Worm (Caenorhabditis elegans) whole organism, young adult: Measurements from ENCODE around the gene sel-9.
"Not testable (repeated sequence)": the region's sequence is repeated elsewhere in the genome, so short reads cannot be mapped to it uniquely, and the experiment has no call there.

Source experiments
- ekl-4 ChIP-seq: fragments of 200-800 bp; sonication (Bioruptor generic); IDR thresholded peaks from 2 replicates; pipeline ENCODE4 v1.3.6; 2022; ENCODE audit warnings: missing genetic modification reagents, missing genetic modification characterization, missing compliant biosample characterization
- ztf-3 ChIP-seq: fragments of 200-800 bp; sonication (Bioruptor generic); optimal IDR thresholded peaks from 2 replicates; lab custom pipeline; 2018; ENCODE audit warnings: mild to moderate bottlenecking, missing genetic modification characterization, missing compliant biosample characterization

ce11 chrV:8340924-8341323, 38.5 kb upstream of the sel-9 start, which contains the start of gene C08D8.7:
- not testable (repeated sequence) for TF ChIP-seq ztf-3 (GFP tag; lab: Kevin White, UChicago); ekl-4 (GFP tag; lab: Robert Waterston, UW)
